Worm (Caenorhabditis elegans) whole organism, L2 larva: Measurements from ENCODE around the gene ugt-40.

Experiments used
- C34F6.9 ChIP-seq: fragments of 150-350 bp; optimal IDR thresholded peaks from 2 replicates; lab custom pipeline; 2014; ENCODE audit warnings: missing biosample characterization, missing genetic modification characterization
- F13H6.1 ChIP-seq: sonication (generic microtip); optimal IDR thresholded peaks from 2 replicates; lab custom pipeline; 2016; ENCODE audit warnings: missing genetic modification characterization, missing compliant biosample characterization
- R02D3.7 ChIP-seq: fragments of 150-350 bp; optimal IDR thresholded peaks from 2 replicates; lab custom pipeline; 2014; ENCODE audit warnings: missing biosample characterization, missing genetic modification characterization
- Y55F3AM.14 ChIP-seq: fragments of 200-800 bp; sonication (Bioruptor generic); optimal IDR thresholded peaks from 2 replicates; lab custom pipeline; 2018; ENCODE audit warnings: mild to moderate bottlenecking, missing genetic modification characterization, missing compliant biosample characterization
- ZK546.5 ChIP-seq: sonication (generic microtip); optimal IDR thresholded peaks from 2 replicates; lab custom pipeline; 2017; ENCODE audit warnings: missing biosample characterization, missing genetic modification characterization
- alr-1 ChIP-seq: fragments of 150-350 bp; optimal IDR thresholded peaks from 2 replicates; lab custom pipeline; 2014; ENCODE audit warnings: missing biosample characterization, missing genetic modification characterization
- aly-2 ChIP-seq: fragments of 150-350 bp; optimal IDR thresholded peaks from 2 replicates; lab custom pipeline; 2014; ENCODE audit warnings: missing biosample characterization, missing genetic modification characterization
- ama-1 ChIP-seq: fragments of 150-350 bp; optimal IDR thresholded peaks from 2 replicates; lab custom pipeline; 2018; ENCODE audit warnings: inconsistent platforms
- blmp-1 ChIP-seq: sonication (generic microtip); optimal IDR thresholded peaks from 2 replicates; lab custom pipeline; 2017; ENCODE audit warnings: missing genetic modification characterization, mild to moderate bottlenecking, missing compliant biosample characterization, antibody characterized with exemption, moderate library complexity; ENCODE audit not compliant: insufficient read depth
- ceh-16 ChIP-seq: fragments of 150-350 bp; optimal IDR thresholded peaks from 2 replicates; lab custom pipeline; 2014; ENCODE audit warnings: missing biosample characterization, missing genetic modification characterization
- ceh-82 ChIP-seq: fragments of 150-350 bp; optimal IDR thresholded peaks from 2 replicates; lab custom pipeline; 2014; ENCODE audit warnings: missing biosample characterization, missing genetic modification characterization
- crh-2 ChIP-seq: sonication (generic microtip); optimal IDR thresholded peaks from 2 replicates; lab custom pipeline; 2017; ENCODE audit warnings: missing biosample characterization, missing genetic modification characterization
- dmd-4 ChIP-seq: sonication (generic microtip); optimal IDR thresholded peaks from 2 replicates; lab custom pipeline; 2017; ENCODE audit warnings: missing biosample characterization, missing genetic modification characterization
- egl-27 ChIP-seq: sonication (generic microtip); optimal IDR thresholded peaks from 3 replicates; lab custom pipeline; 2017; ENCODE audit warnings: missing biosample characterization, missing genetic modification reagents, missing genetic modification characterization
- elt-1 ChIP-seq: fragments of 150-350 bp; optimal IDR thresholded peaks from 2 replicates; lab custom pipeline; 2014; ENCODE audit warnings: missing biosample characterization, missing genetic modification characterization
- elt-3 ChIP-seq: sonication (generic microtip); optimal IDR thresholded peaks from 2 replicates; lab custom pipeline; 2017; ENCODE audit warnings: missing biosample characterization, missing genetic modification characterization
- fos-1 ChIP-seq: fragments of 150-350 bp; optimal IDR thresholded peaks from 2 replicates; lab custom pipeline; 2014; ENCODE audit warnings: missing biosample characterization, missing genetic modification characterization
- gmeb-1 ChIP-seq: fragments of 150-350 bp; optimal IDR thresholded peaks from 2 replicates; lab custom pipeline; 2014; ENCODE audit warnings: missing biosample characterization, missing genetic modification characterization
- lin-11 ChIP-seq: fragments of 150-350 bp; sonication (generic microtip); optimal IDR thresholded peaks from 2 replicates; lab custom pipeline; 2014; ENCODE audit warnings: missing biosample characterization, missing genetic modification characterization, inconsistent platforms, mixed read lengths
- lin-13 ChIP-seq: fragments of 150-350 bp; optimal IDR thresholded peaks from 2 replicates; lab custom pipeline; 2014; ENCODE audit warnings: missing biosample characterization, missing genetic modification reagents, missing genetic modification characterization
- lin-39 ChIP-seq: fragments of 150-350 bp; optimal IDR thresholded peaks from 2 replicates; lab custom pipeline; 2014; ENCODE audit warnings: missing biosample characterization, missing genetic modification reagents, missing genetic modification characterization
- lsy-2 ChIP-seq, 2 experiments: fragments of 150-350 bp in 1 of 2; sonication (generic microtip) in 1 of 2; optimal IDR thresholded peaks; 2 replicates each; lab custom pipeline; 2014 to 2017; ENCODE audit warnings: missing biosample characterization in 2 of 2, missing genetic modification characterization in 2 of 2
- mab-5 ChIP-seq: fragments of 150-350 bp; optimal IDR thresholded peaks from 2 replicates; lab custom pipeline; 2014; ENCODE audit warnings: missing biosample characterization, missing genetic modification characterization
- mbf-1 ChIP-seq: sonication (generic microtip); optimal IDR thresholded peaks from 2 replicates; lab custom pipeline; 2017; ENCODE audit warnings: missing biosample characterization, missing genetic modification characterization
- mdl-1 ChIP-seq, 2 experiments: fragments of 150-350 bp in 1 of 2; sonication (generic microtip) in 1 of 2; optimal IDR thresholded peaks; 2 replicates each; lab custom pipeline; 2017; ENCODE audit warnings: missing biosample characterization in 2 of 2, missing genetic modification characterization in 2 of 2
- nhr-10 ChIP-seq: sonication (generic microtip); optimal IDR thresholded peaks from 2 replicates; lab custom pipeline; 2017; ENCODE audit warnings: missing biosample characterization, missing genetic modification characterization
- nhr-11 ChIP-seq: fragments of 150-350 bp; optimal IDR thresholded peaks from 2 replicates; lab custom pipeline; 2014; ENCODE audit warnings: missing biosample characterization, missing genetic modification characterization
- nhr-12 ChIP-seq: fragments of 150-350 bp; optimal IDR thresholded peaks from 2 replicates; lab custom pipeline; 2014; ENCODE audit warnings: missing biosample characterization, missing genetic modification characterization
- nhr-129 ChIP-seq: fragments of 150-350 bp; optimal IDR thresholded peaks from 2 replicates; lab custom pipeline; 2014; ENCODE audit warnings: missing biosample characterization, missing genetic modification characterization
- nhr-21 ChIP-seq: fragments of 150-350 bp; optimal IDR thresholded peaks from 2 replicates; lab custom pipeline; 2014; ENCODE audit warnings: missing biosample characterization, missing genetic modification characterization
- nhr-23 ChIP-seq: fragments of 150-350 bp; optimal IDR thresholded peaks from 2 replicates; lab custom pipeline; 2014; ENCODE audit warnings: missing biosample characterization, missing genetic modification reagents, missing genetic modification characterization
- nhr-237 ChIP-seq: fragments of 150-350 bp; optimal IDR thresholded peaks from 2 replicates; lab custom pipeline; 2014; ENCODE audit warnings: missing biosample characterization, missing genetic modification characterization
- nhr-25 ChIP-seq: fragments of 150-350 bp; sonication (generic microtip); optimal IDR thresholded peaks from 3 replicates; lab custom pipeline; 2014; ENCODE audit warnings: missing biosample characterization, missing genetic modification characterization
- nhr-6 ChIP-seq: fragments of 150-350 bp; optimal IDR thresholded peaks from 2 replicates; lab custom pipeline; 2014; ENCODE audit warnings: missing biosample characterization, missing genetic modification characterization
- nhr-77 ChIP-seq: fragments of 150-350 bp; optimal IDR thresholded peaks from 2 replicates; lab custom pipeline; 2014; ENCODE audit warnings: missing biosample characterization, missing genetic modification characterization
- peb-1 ChIP-seq: fragments of 150-350 bp; optimal IDR thresholded peaks from 2 replicates; lab custom pipeline; 2014; ENCODE audit warnings: missing biosample characterization, missing genetic modification characterization
- sem-4 ChIP-seq: fragments of 150-350 bp; optimal IDR thresholded peaks from 2 replicates; lab custom pipeline; 2014; ENCODE audit warnings: missing biosample characterization, missing genetic modification reagents, missing genetic modification characterization
- skn-1 ChIP-seq: sonication (generic microtip); optimal IDR thresholded peaks from 2 replicates; lab custom pipeline; 2017; ENCODE audit warnings: missing biosample characterization, missing genetic modification characterization
- sma-3 ChIP-seq: sonication (generic microtip); optimal IDR thresholded peaks from 2 replicates; lab custom pipeline; 2016; ENCODE audit warnings: missing genetic modification reagents, missing genetic modification characterization, missing compliant biosample characterization
- sma-9 ChIP-seq, 2 experiments: fragments of 150-350 bp in 1 of 2; sonication (generic microtip) in 1 of 2; optimal IDR thresholded peaks; 2 replicates each; lab custom pipeline; 2014 to 2016; ENCODE audit warnings: missing genetic modification characterization in 2 of 2, mild to moderate bottlenecking in 1 of 2, missing biosample characterization in 1 of 2, missing compliant biosample characterization in 1 of 2, missing genetic modification reagents in 1 of 2, moderate library complexity in 1 of 2
- snpc-4 ChIP-seq: fragments of 150-350 bp; optimal IDR thresholded peaks from 2 replicates; lab custom pipeline; 2014; ENCODE audit warnings: missing biosample characterization, missing genetic modification characterization
- unc-39 ChIP-seq: fragments of 150-350 bp; optimal IDR thresholded peaks from 2 replicates; lab custom pipeline; 2014; ENCODE audit warnings: missing biosample characterization, missing genetic modification characterization
- unc-55 ChIP-seq: fragments of 150-350 bp; sonication (generic microtip); optimal IDR thresholded peaks from 3 replicates; lab custom pipeline; 2014; ENCODE audit warnings: missing biosample characterization, missing genetic modification reagents, missing genetic modification characterization
- unc-62 ChIP-seq: fragments of 150-350 bp; optimal IDR thresholded peaks from 2 replicates; lab custom pipeline; 2014; ENCODE audit warnings: missing biosample characterization, missing genetic modification reagents, missing genetic modification characterization
- zag-1 ChIP-seq: fragments of 150-350 bp; optimal IDR thresholded peaks from 2 replicates; lab custom pipeline; 2014; ENCODE audit warnings: missing biosample characterization, missing genetic modification characterization
- ztf-1 ChIP-seq: fragments of 200-800 bp; sonication (Bioruptor generic); conservative IDR thresholded peaks from 2 replicates; pipeline ENCODE4 v1.3.6; 2022; ENCODE audit warnings: missing genetic modification characterization, missing compliant biosample characterization
- ztf-11 ChIP-seq: sonication (generic microtip); optimal IDR thresholded peaks from 2 replicates; lab custom pipeline; 2017; ENCODE audit warnings: missing biosample characterization, missing genetic modification characterization
- ztf-4 ChIP-seq: fragments of 150-350 bp; optimal IDR thresholded peaks from 2 replicates; lab custom pipeline; 2014; ENCODE audit warnings: missing biosample characterization, missing genetic modification characterization

Gene ugt-40

DNA sequence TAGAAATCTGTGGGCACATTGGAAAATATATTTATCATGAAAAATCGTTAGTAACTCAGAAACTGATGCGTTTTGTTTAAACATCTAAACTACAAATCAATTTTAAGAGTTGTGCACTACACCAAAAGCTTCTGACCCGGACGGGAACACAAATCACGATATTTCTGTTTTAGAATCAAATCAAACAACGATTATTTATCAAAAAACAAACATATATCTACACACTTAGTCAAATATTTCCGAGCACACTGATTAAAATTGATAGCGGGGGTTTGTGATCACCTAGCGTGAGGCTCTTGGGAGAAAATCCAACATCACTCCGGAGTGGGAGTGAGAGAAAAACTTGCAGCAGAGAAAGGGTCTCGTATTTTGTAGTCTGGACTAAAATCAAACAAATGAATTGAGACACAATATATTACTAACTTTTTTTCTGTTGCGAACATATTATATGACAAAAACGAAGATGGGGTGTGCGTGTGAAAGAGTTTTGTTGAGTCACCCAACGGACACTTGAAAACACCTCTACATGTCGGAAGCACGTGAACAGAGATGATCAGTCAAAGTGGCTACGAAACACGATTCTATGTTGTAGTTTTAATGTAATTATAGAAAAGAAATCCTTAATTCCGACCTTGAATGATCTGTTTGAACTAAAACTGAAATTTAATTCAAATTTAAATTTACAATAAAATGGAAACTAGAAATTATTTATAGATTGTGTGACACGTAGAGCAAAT is 46.3 kb downstream of the ugt-40 start:
- TF ChIP-seq F13H6.1 (tag; lab: Kevin White, UChicago) (peak; percentile 35), fos-1 (tag; lab: Kevin White, UChicago) (peak; percentile 23), nhr-6 (no peak), crh-2 (tag; lab: Kevin White, UChicago) (peak; percentile 16), sma-3 (GFP tag; lab: Kevin White, UChicago) (peak; percentile 14), unc-55 (GFP tag; lab: Kevin White, UChicago) (no peak), sma-9 (GFP tag; optimal IDR thresholded peaks at IDR 0.05; lab: Kevin White, UChicago) (peak; percentile 38), sma-9 (tag; optimal IDR thresholded peaks at IDR 0.05; lab: Kevin White, UChicago) (no peak)

- TF ChIP-seq ztf-4 (tag; lab: Kevin White, UChicago): no peak
- peak; percentile 92 for TF ChIP-seq blmp-1 (tag; lab: Kevin White, UChicago)
- TF ChIP-seq lin-13 (GFP tag; lab: Kevin White, UChicago): no peak
- TF ChIP-seq egl-27 (tag; lab: Kevin White, UChicago): peak; percentile 15
- TF ChIP-seq Y55F3AM.14 (GFP tag; lab: Kevin White, UChicago): peak; percentile 7
- TF ChIP-seq ztf-11: no peak
- TF ChIP-seq gmeb-1 (tag; lab: Kevin White, UChicago): peak; percentile 56
- no peak for TF ChIP-seq peb-1 (tag; lab: Kevin White, UChicago)
- no peak for TF ChIP-seq sem-4
- no peak for TF ChIP-seq skn-1 (tag; lab: Kevin White, UChicago)
- peak; percentile 55 for TF ChIP-seq nhr-21 (tag; lab: Kevin White, UChicago)
- peak; percentile 52 to 76 for TF ChIP-seq mdl-1 (tag; optimal IDR thresholded peaks at IDR 0.05; lab: Kevin White, UChicago)
- no peak for TF ChIP-seq alr-1 (tag; lab: Kevin White, UChicago)
- TF ChIP-seq lsy-2 (tag; optimal IDR thresholded peaks at IDR 0.05; lab: Kevin White, UChicago): peak in 1 of 2 experiments; percentile 31
- TF ChIP-seq ceh-82 (tag; lab: Kevin White, UChicago): no peak
- TF ChIP-seq nhr-25 (tag; lab: Kevin White, UChicago): peak; percentile 70
- TF ChIP-seq crh-2 (tag; lab: Kevin White, UChicago): peak; percentile 80
- no peak for TF ChIP-seq elt-3
- TF ChIP-seq zag-1 (tag; lab: Kevin White, UChicago): no peak
- no peak for TF ChIP-seq lin-11
- TF ChIP-seq unc-39 (tag; lab: Kevin White, UChicago): no peak
- TF ChIP-seq nhr-237 (tag; lab: Kevin White, UChicago): no peak
- TF ChIP-seq mab-5 (tag; lab: Kevin White, UChicago): no peak
- TF ChIP-seq lin-39 (tag; lab: Kevin White, UChicago): no peak
- no peak for TF ChIP-seq R02D3.7 (tag; lab: Kevin White, UChicago)
- TF ChIP-seq nhr-10 (tag; lab: Kevin White, UChicago): no peak
- peak; percentile 86 for TF ChIP-seq sma-9 (GFP tag; optimal IDR thresholded peaks at IDR 0.05; lab: Kevin White, UChicago)
- no peak for TF ChIP-seq sma-9 (tag; optimal IDR thresholded peaks at IDR 0.05; lab: Kevin White, UChicago)
- peak; percentile 82 for TF ChIP-seq fos-1 (tag; lab: Kevin White, UChicago)
- no peak for TF ChIP-seq aly-2 (tag; lab: Kevin White, UChicago)
- no peak for TF ChIP-seq unc-62 (GFP tag; lab: Kevin White, UChicago)
- no peak for TF ChIP-seq nhr-11 (tag; lab: Kevin White, UChicago)
- TF ChIP-seq nhr-77 (tag; lab: Kevin White, UChicago): no peak
- TF ChIP-seq nhr-23 (tag; lab: Kevin White, UChicago): no peak
- TF ChIP-seq nhr-6: no peak
- TF ChIP-seq unc-55 (GFP tag; lab: Kevin White, UChicago): no peak
- no peak for TF ChIP-seq ceh-16 (tag; lab: Kevin White, UChicago)
- TF ChIP-seq ztf-1 (GFP tag; lab: Robert Waterston, UW): no peak
- TF ChIP-seq C34F6.9 (tag; lab: Kevin White, UChicago): peak; percentile 32
- TF ChIP-seq snpc-4: no peak
- peak; percentile 5 for TF ChIP-seq ama-1 (lab: Kevin White, UChicago)
- no peak for TF ChIP-seq mbf-1 (tag; lab: Kevin White, UChicago)
- peak; percentile 70 for TF ChIP-seq sma-3 (GFP tag; lab: Kevin White, UChicago)
- TF ChIP-seq nhr-12 (tag; lab: Kevin White, UChicago): no peak
- TF ChIP-seq ZK546.5 (tag; lab: Kevin White, UChicago): no peak
- TF ChIP-seq nhr-129 (tag; lab: Kevin White, UChicago): peak; percentile 71
- no peak for TF ChIP-seq elt-1 (tag; lab: Kevin White, UChicago)
- peak; percentile 56 for TF ChIP-seq F13H6.1 (tag; lab: Kevin White, UChicago)
- TF ChIP-seq dmd-4 (tag; lab: Kevin White, UChicago): no peak
Measured at ce11 chrV:7093720-7094401, 47.9 kb downstream of the ugt-40 start, which contains the start of gene nhr-135. TSS of gene nhr-135 (minus strand) at chrV:7093770.
